Worm (Caenorhabditis elegans) whole organism, late embryonic: ENCODE data around the gene K12H6.7.

Source experiments
- ama-1 ChIP-seq: fragments of 150-350 bp; optimal IDR thresholded peaks from 2 replicates; lab custom pipeline; 2014
- ztf-16 ChIP-seq: sonication (generic microtip); optimal IDR thresholded peaks from 2 replicates; lab custom pipeline; 2017; ENCODE audit warnings: missing genetic modification characterization, missing compliant biosample characterization

DNA sequence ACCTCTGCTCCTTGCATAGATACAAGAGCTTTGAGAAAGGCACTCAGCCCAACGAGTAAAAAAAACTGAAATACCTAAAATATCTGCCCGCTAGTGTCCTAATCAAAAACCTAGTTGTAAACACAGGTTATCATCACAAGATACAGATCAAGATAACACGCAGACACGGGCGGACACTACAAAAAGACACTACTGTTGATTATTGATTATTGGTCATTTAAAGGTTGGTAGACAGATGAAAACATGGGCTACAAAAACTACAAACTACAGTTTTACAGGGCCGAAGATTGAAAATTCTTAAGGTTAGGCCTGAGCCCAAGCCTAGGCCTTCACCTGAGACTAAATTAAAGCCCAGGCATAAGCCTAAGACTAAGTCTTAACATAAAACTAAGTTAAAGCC, 22.1 kb upstream of the K12H6.7 start:
- TF ChIP-seq ztf-16 (tag; lab: Kevin White, UChicago), result no peak
- no peak for TF ChIP-seq ama-1 (lab: Kevin White, UChicago)
